Worm (Caenorhabditis elegans): ENCODE measurements around the gene F11C1.1.

Gene F11C1.1

ce11 chrX:12975595-12976089 lies 14.7 kb downstream of the F11C1.1 start, which contains the start of gene ppk-3 (continued):
- no peak for TF ChIP-seq snpc-4 (GFP tag; optimal IDR thresholded peaks at IDR 0.05)
- no peak for TF ChIP-seq snpc-4 (tag; optimal IDR thresholded peaks at IDR 0.05)
- no peak for TF ChIP-seq ztf-25 (GFP tag; IDR thresholded peaks at IDR 0.05)
- TF ChIP-seq snpc-1.3 (tag; optimal IDR thresholded peaks at IDR 0.05; ENCODE audit: insufficient read depth): no peak
- no peak for TF ChIP-seq lir-1 (GFP tag; conservative IDR thresholded peaks at IDR 0.05)
- no peak for TF ChIP-seq aptf-3 (GFP tag; IDR thresholded peaks at IDR 0.05)
- no peak for TF ChIP-seq B0035.1 (tag; optimal IDR thresholded peaks at IDR 0.05)
- no peak for TF ChIP-seq nfya-2 (GFP tag; IDR thresholded peaks at IDR 0.05)
- TF ChIP-seq F22D6.2 (tag; optimal IDR thresholded peaks at IDR 0.05): no peak
- no peak for TF ChIP-seq egl-18 (GFP tag; IDR thresholded peaks at IDR 0.05)
- TF ChIP-seq zim-3 (tag; optimal IDR thresholded peaks at IDR 0.05): no peak
- no peak for TF ChIP-seq T26A5.8 (tag; optimal IDR thresholded peaks at IDR 0.05)
- TF ChIP-seq F10E7.11 (tag; optimal IDR thresholded peaks at IDR 0.05): no peak
- TF ChIP-seq F39B2.1 (GFP tag; IDR thresholded peaks at IDR 0.05): no peak
- no peak for TF ChIP-seq F52B5.7 (tag; optimal IDR thresholded peaks at IDR 0.05)
- TF ChIP-seq hmg-20 (GFP tag; IDR thresholded peaks at IDR 0.05): no peak
- TF ChIP-seq ceh-40 (GFP tag; IDR thresholded peaks at IDR 0.05): no peak
- no peak for TF ChIP-seq snpc-1.1 (tag; optimal IDR thresholded peaks at IDR 0.05; ENCODE audit: insufficient read depth)
- TF ChIP-seq somi-1 (GFP tag; optimal IDR thresholded peaks at IDR 0.05): no peak
- TF ChIP-seq unc-130 (GFP tag; optimal IDR thresholded peaks at IDR 0.05): no peak
- peak; percentile 67 for TF ChIP-seq lin-40 (tag; optimal IDR thresholded peaks at IDR 0.05)
- peak; percentile 55; the same call in 1 of the 2 replicates for TF ChIP-seq zfh-2 (GFP tag; conservative IDR thresholded peaks at IDR 0.05)
- TF ChIP-seq madf-8 (GFP tag; conservative IDR thresholded peaks at IDR 0.05): no peak
- no peak for TF ChIP-seq madf-3 (GFP tag; IDR thresholded peaks at IDR 0.05)
- TF ChIP-seq mes-4 (tag; optimal IDR thresholded peaks at IDR 0.05): no peak
- TF ChIP-seq mcd-1 (GFP tag; IDR thresholded peaks at IDR 0.05): peak; percentile 97
- TF ChIP-seq nhr-179 (tag; optimal IDR thresholded peaks at IDR 0.05): no peak
- TF ChIP-seq madf-10 (tag; optimal IDR thresholded peaks at IDR 0.05): no peak
- no peak for TF ChIP-seq F57C9.4 (tag; optimal IDR thresholded peaks at IDR 0.05)
- TF ChIP-seq sea-2 (GFP tag; IDR thresholded peaks at IDR 0.05): no peak
- no peak for TF ChIP-seq B0261.1 (tag; optimal IDR thresholded peaks at IDR 0.05)
- peak; percentile 10 for TF ChIP-seq gei-17 (GFP tag; optimal IDR thresholded peaks at IDR 0.05)
- TF ChIP-seq xnd-1 (tag; optimal IDR thresholded peaks at IDR 0.05): no peak
- TF ChIP-seq chd-7 (tag; optimal IDR thresholded peaks at IDR 0.05): no peak
- TF ChIP-seq ztf-6 (GFP tag; IDR thresholded peaks at IDR 0.05): 0 out of 2 replicates have a peak, but pooled peaks have one; percentile 58
- no peak for TF ChIP-seq ztf-3 (GFP tag; optimal IDR thresholded peaks at IDR 0.05)
- TF ChIP-seq Y67H2A.10 (GFP tag; conservative IDR thresholded peaks at IDR 0.05): no peak
- TF ChIP-seq bed-1 (GFP tag; IDR thresholded peaks at IDR 0.05): no peak
- no peak for TF ChIP-seq F55B11.4 (tag; optimal IDR thresholded peaks at IDR 0.05; ENCODE audit: borderline replicate concordance, insufficient read depth)
- no peak for TF ChIP-seq F37B4.10 (GFP tag; IDR thresholded peaks at IDR 0.05)
- no peak for TF ChIP-seq ccch-3 (GFP tag; optimal IDR thresholded peaks at IDR 0.05)
- TF ChIP-seq atf-7 (tag; optimal IDR thresholded peaks at IDR 0.05): no peak
- TF ChIP-seq unc-62 (GFP tag; optimal IDR thresholded peaks at IDR 0.05): no peak
- TF ChIP-seq egl-44 (GFP tag; IDR thresholded peaks at IDR 0.05): no peak
- TF ChIP-seq ama-1 (optimal IDR thresholded peaks at IDR 0.05): no peak
- no peak for TF ChIP-seq ama-1 (GFP tag; optimal IDR thresholded peaks at IDR 0.05)
- TF ChIP-seq lsy-27 (tag; optimal IDR thresholded peaks at IDR 0.05; ENCODE audit: borderline replicate concordance, insufficient read depth): no peak
- TF ChIP-seq cebp-1 (GFP tag; IDR thresholded peaks at IDR 0.05): peak; percentile 36; the same call in 1 of the 2 replicates
- peak; percentile 92 for TF ChIP-seq cebp-1 (tag; optimal IDR thresholded peaks at IDR 0.05)
- peak; percentile 30; the same call in 1 of the 2 replicates for TF ChIP-seq madf-6 (GFP tag; IDR thresholded peaks at IDR 0.05)

Data from whole organism, young adult.